Worm (Caenorhabditis elegans) whole organism, young adult: ENCODE measurements around the gene clec-158.

Source experiments
- F22D6.2 ChIP-seq: sonication (generic microtip); optimal IDR thresholded peaks from 2 replicates; lab custom pipeline; 2016; ENCODE audit warnings: mild to moderate bottlenecking, missing genetic modification characterization, missing compliant biosample characterization
- Y53G8AR.9 ChIP-seq: fragments of 200-800 bp; sonication (Bioruptor generic); conservative IDR thresholded peaks from 2 replicates; pipeline ENCODE4 v1.3.6; 2022; ENCODE audit warnings: missing genetic modification reagents, missing genetic modification characterization, missing compliant biosample characterization
- ZK185.1 ChIP-seq: sonication (generic microtip); optimal IDR thresholded peaks from 2 replicates; lab custom pipeline; 2016; ENCODE audit warnings: mild to moderate bottlenecking, missing genetic modification characterization, missing compliant biosample characterization; ENCODE audit not compliant: poor library complexity, severe bottlenecking
- athp-1 ChIP-seq: sonication (generic microtip); optimal IDR thresholded peaks from 2 replicates; lab custom pipeline; 2017; ENCODE audit warnings: mild to moderate bottlenecking, missing genetic modification characterization, missing compliant biosample characterization
- him-1 ChIP-seq: sonication (generic microtip); optimal IDR thresholded peaks from 2 replicates; lab custom pipeline; 2016; ENCODE audit warnings: missing genotype, missing genetic modification reagents, missing genetic modification characterization, missing compliant biosample characterization
- lin-54 ChIP-seq: fragments of 200-800 bp; sonication (Bioruptor generic); optimal IDR thresholded peaks from 2 replicates; lab custom pipeline; 2018; ENCODE audit warnings: mild to moderate bottlenecking, missing genetic modification characterization, missing compliant biosample characterization
- unc-62 ChIP-seq: fragments of 150-350 bp; optimal IDR thresholded peaks from 2 replicates; lab custom pipeline; 2014; ENCODE audit warnings: missing biosample characterization, missing genetic modification reagents, missing genetic modification characterization
- ztf-6 ChIP-seq: fragments of 200-800 bp; sonication (Bioruptor generic); IDR thresholded peaks from 2 replicates; pipeline ENCODE4 v1.3.6; 2022; ENCODE audit warnings: missing genetic modification reagents, missing genetic modification characterization, missing compliant biosample characterization

DNA sequence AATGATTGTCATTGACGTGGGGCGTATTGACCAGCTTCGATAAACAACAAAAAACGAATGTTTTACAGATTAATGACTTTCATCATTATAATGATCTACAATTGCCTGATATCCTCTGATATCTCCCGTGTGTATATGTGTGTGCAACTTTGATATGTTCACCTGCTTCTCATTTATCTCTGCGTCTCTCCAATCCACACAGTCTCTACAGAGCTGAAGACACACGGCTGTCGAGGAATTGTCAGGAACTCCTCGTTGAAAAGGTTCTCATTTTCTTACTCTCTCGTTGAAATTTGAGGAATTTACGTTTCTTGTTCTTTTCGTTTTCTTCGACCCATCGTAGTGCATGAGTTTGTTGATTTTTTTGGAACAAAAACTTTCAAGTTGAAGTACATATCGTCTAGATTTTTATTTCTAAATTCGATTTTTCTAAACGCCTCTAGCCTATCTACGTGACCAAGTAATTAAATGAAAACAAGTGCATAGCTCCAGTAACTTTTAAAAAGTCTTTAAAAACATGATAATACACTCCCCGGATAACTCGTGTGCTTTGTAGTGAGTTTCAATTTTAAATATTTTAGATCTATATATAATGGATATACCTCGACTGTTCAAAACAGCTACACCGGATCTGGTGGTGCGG lies 38.9 kb downstream of the clec-158 start, which contains the start of gene ten-1:
- TF ChIP-seq ztf-6 (GFP tag; lab: Robert Waterston, UW) (no peak), Y53G8AR.9 (GFP tag; lab: Robert Waterston, UW) (no peak), unc-62 (GFP tag; lab: Kevin White, UChicago) (no peak), lin-54 (GFP tag; lab: Kevin White, UChicago) (no peak), athp-1 (no peak), him-1 (tag; lab: Kevin White, UChicago) (no peak), F22D6.2 (tag; lab: Kevin White, UChicago) (no peak), ZK185.1 (tag; lab: Kevin White, UChicago) (no peak)
